Fruit fly (Drosophila melanogaster) S2 (cell line): ENCODE results near the gene wus.

ENCODE experiments used
- CG8478 ChIP-seq: fragments of >200 bp; optimal IDR thresholded peaks from 2 replicates; lab custom pipeline; 2018
- CTCF ChIP-seq, 2 experiments: fragments of >200 bp; optimal IDR thresholded peaks; 2 replicates each; lab custom pipeline; 2018

- TF ChIP-seq CTCF (optimal IDR thresholded peaks at IDR 0.05; lab: Kevin White, UChicago) (no peak), CG8478 (lab: Kevin White, UChicago) (no peak)
These were observed 38.2 kb downstream of the wus start for dm6 chrX:16902435-16902834.
